Fruit fly (Drosophila melanogaster): Measurements from ENCODE around the gene CG4291.

DNA sequence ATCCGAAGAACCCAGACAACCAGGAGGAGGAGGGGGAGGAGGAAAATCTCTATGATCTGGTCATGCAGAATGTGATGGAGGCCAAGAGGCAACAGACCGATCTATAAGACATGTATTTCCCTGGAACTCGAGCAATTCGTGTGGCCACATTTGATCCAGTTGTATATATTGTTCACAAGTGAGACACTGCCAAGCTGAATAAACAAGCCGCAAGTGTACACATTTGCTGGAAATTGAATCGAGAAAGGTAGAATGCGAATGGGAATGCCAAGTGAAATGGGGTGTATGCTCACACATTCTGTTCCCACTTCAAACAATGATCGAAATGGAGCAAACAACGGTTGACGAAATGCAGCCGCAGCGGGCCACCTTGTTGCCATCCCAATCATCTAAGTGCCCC is 3.5 kb upstream of the CG4291 start:
- TF ChIP-seq Blimp-1 (GFP tag; optimal IDR thresholded peaks at IDR 0.05) = no peak
- TF ChIP-seq Ets96B (tag; optimal IDR thresholded peaks at IDR 0.05) = no peak
- no peak for TF ChIP-seq Hr38 (GFP tag; optimal IDR thresholded peaks at IDR 0.05)
- TF ChIP-seq Gug (GFP tag; IDR thresholded peaks at IDR 0.05) = no peak

Measured in whole organism, prepupa.